Fruit fly (Drosophila melanogaster): ENCODE results near the gene CG31676.

DNA sequence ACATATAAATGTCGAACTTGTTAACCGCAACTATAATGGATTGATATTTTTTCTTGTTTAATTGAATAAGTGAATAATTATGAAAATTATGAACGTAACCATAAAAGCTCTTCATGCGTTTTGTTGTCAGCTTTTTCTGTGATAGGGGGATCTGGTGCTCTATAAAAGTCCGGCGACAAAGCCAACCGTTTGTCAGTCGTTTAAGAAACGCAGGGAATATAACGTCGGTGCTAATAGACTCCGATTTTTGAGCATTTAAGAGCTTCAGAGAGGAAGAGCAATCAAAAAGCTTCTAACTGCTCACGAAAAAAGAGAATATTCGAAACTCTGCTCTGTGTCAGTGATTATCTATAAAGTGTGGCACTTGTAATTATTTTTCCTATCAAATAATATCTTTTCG lies 9.5 kb upstream of the CG31676 start, which contains the start of gene CG31674:
- TF ChIP-seq Hr83 (GFP tag; optimal IDR thresholded peaks at IDR 0.05; ENCODE audit: poor library complexity, severe bottlenecking) (no peak), OdsH (GFP tag; optimal IDR thresholded peaks at IDR 0.05) (no peak), HLH106 (tag; optimal IDR thresholded peaks at IDR 0.05) (no peak), Sp1 (GFP tag; optimal IDR thresholded peaks at IDR 0.05) (no peak), CG9705 (GFP tag; optimal IDR thresholded peaks at IDR 0.05) (no peak)

Data from whole organism, wandering third instar larva.